Fruit fly (Drosophila melanogaster): ENCODE results near the gene CG5112.

Gene CG5112

DNA sequence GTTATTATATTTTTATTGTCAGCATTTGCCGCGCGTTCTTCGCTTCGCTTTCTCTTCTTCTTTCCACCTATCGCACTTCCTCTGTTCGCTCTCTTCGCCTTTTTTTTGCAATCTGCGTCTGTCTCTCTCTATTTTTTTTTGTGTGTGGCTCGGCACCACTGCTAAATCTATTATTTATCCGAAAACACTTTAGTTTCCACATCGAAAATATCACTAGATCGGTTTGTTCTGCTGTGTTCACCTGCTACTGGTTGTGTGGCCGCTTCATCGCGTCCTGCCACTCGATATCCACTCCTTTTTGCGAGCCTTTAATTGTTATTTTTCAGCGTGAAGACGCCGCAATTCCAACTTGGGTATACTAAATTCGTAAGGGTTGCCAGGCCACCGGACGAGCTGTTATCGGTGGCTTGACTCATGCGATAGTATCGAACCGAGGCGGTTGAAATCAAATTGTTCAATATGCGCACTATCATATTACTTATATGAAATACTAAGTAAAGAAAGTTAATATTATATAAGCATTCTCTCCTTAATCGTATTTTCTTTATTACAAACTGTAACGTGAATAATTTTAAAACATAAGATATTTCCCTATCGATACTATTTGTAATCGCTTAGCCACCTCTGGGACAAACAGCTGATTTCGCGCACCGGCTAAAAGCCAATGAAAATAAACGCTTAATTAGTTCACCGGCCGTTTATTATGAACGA is 8.6 kb upstream of the CG5112 start, which contains the start of the genes XNP, CG42488 and CG5116:
Gene XNP, minus strand, starts transcription at position 372 of the 711 bp plus-strand sequence.
Gene CG42488, plus strand, starts transcription at position 636 of the 711 bp plus-strand sequence.
Gene CG5116, plus strand, starts transcription at position 636 of the 711 bp plus-strand sequence.
- TF ChIP-seq Mnt (GFP tag; optimal IDR thresholded peaks at IDR 0.05) (peak; percentile 81), CG1620 (GFP tag; optimal IDR thresholded peaks at IDR 0.05) (peak; percentile 78), CG5204 (GFP tag; optimal IDR thresholded peaks at IDR 0.05) (no peak), pad (GFP tag; optimal IDR thresholded peaks at IDR 0.05) (peak; percentile 61), CG12768 (GFP tag; optimal IDR thresholded peaks at IDR 0.05) (peak; percentile 51), bab1 (GFP tag; optimal IDR thresholded peaks at IDR 0.05) (peak; percentile 81), CG14711 (tag; optimal IDR thresholded peaks at IDR 0.05) (peak; percentile 99), kay (GFP tag; ENCODE audit: borderline replicate concordance) (no peak), ovo (GFP tag; optimal IDR thresholded peaks at IDR 0.05) (peak; percentile 70), CG11617 (GFP tag; optimal IDR thresholded peaks at IDR 0.05) (peak; percentile 82), Crg-1 (GFP tag; optimal IDR thresholded peaks at IDR 0.05) (peak; percentile 65), Clk (GFP tag; optimal IDR thresholded peaks at IDR 0.05) (peak; percentile 33), CG7045 (GFP tag; optimal IDR thresholded peaks at IDR 0.05) (peak; percentile 42), CG33017 (tag; optimal IDR thresholded peaks at IDR 0.05) (peak; percentile 15), cnc (optimal IDR thresholded peaks at IDR 0.05) (no peak), cic (GFP tag; optimal IDR thresholded peaks at IDR 0.05) (peak; percentile 24), Hr96 (GFP tag; optimal IDR thresholded peaks at IDR 0.05) (no peak), CG7101 (tag; optimal IDR thresholded peaks at IDR 0.05) (peak; percentile 67), toe (GFP tag; optimal IDR thresholded peaks at IDR 0.05) (no peak), tj (GFP tag; optimal IDR thresholded peaks at IDR 0.05) (peak; percentile 77)

DNA sequence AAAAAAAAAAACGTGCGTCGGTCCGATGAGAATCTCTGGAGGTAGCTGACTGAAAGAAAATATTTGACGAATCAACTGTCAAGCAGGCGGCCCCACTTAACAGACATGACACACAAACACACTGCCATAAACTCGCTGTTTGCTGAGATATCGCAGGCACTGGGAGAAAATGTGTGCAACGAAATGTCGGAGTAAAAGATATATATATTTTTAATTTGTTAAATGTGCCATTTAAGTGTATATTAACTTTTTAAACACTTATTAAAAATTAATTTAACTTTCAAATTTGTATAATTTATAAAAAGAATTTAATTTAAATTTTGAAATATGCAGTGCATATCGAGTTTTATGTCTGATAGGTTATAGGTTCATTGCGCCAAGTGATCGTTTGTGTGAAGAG is 2.1 kb upstream of the CG5112 start:
- peak; percentile 41 for TF ChIP-seq CG12768 (GFP tag; optimal IDR thresholded peaks at IDR 0.05)
- no peak for TF ChIP-seq CG1620 (GFP tag; optimal IDR thresholded peaks at IDR 0.05)
- no peak for TF ChIP-seq CG5204 (GFP tag; optimal IDR thresholded peaks at IDR 0.05)
- no peak for TF ChIP-seq pad (GFP tag; optimal IDR thresholded peaks at IDR 0.05)
- no peak for TF ChIP-seq Clk (GFP tag; optimal IDR thresholded peaks at IDR 0.05)
- peak; percentile 59 for TF ChIP-seq CG14711 (tag; optimal IDR thresholded peaks at IDR 0.05)
- TF ChIP-seq CG33017 (tag; optimal IDR thresholded peaks at IDR 0.05), result peak; percentile 67
- peak; percentile 62 for TF ChIP-seq cic (GFP tag; optimal IDR thresholded peaks at IDR 0.05)
- TF ChIP-seq ovo (GFP tag; optimal IDR thresholded peaks at IDR 0.05), result no peak
- no peak for TF ChIP-seq toe (GFP tag; optimal IDR thresholded peaks at IDR 0.05)
- TF ChIP-seq CG7045 (GFP tag; optimal IDR thresholded peaks at IDR 0.05), result peak; percentile 51
- peak; percentile 49 for TF ChIP-seq CG7101 (tag; optimal IDR thresholded peaks at IDR 0.05)
- TF ChIP-seq Hr96 (GFP tag; optimal IDR thresholded peaks at IDR 0.05), result no peak
- TF ChIP-seq Crg-1 (GFP tag; optimal IDR thresholded peaks at IDR 0.05), result no peak
- TF ChIP-seq kay (GFP tag; ENCODE audit: borderline replicate concordance), result no peak
- no peak for TF ChIP-seq cnc (optimal IDR thresholded peaks at IDR 0.05)
- peak; percentile 23 for TF ChIP-seq Mnt (GFP tag; optimal IDR thresholded peaks at IDR 0.05)
- no peak for TF ChIP-seq tj (GFP tag; optimal IDR thresholded peaks at IDR 0.05)
- TF ChIP-seq bab1 (GFP tag; optimal IDR thresholded peaks at IDR 0.05), result peak; percentile 51
- TF ChIP-seq CG11617 (GFP tag; optimal IDR thresholded peaks at IDR 0.05), result no peak

- TF ChIP-seq ovo (GFP tag; optimal IDR thresholded peaks at IDR 0.05) (no peak), cnc (optimal IDR thresholded peaks at IDR 0.05) (no peak), toe (GFP tag; optimal IDR thresholded peaks at IDR 0.05) (no peak), CG7045 (GFP tag; optimal IDR thresholded peaks at IDR 0.05) (peak; percentile 14), CG1620 (GFP tag; optimal IDR thresholded peaks at IDR 0.05) (no peak), CG12768 (GFP tag; optimal IDR thresholded peaks at IDR 0.05) (no peak), CG33017 (tag; optimal IDR thresholded peaks at IDR 0.05) (peak; percentile 3)
These were observed 1.6 kb upstream of the CG5112 start for dm6 chr3R:25489685-25490084.

dm6 chr3R:25490375-25490774 is 885 bp upstream of the CG5112 start:
- TF ChIP-seq CG5204 (GFP tag; optimal IDR thresholded peaks at IDR 0.05) (peak; percentile 17), cnc (optimal IDR thresholded peaks at IDR 0.05) (peak in 1 of 2 experiments; percentile 20), toe (GFP tag; optimal IDR thresholded peaks at IDR 0.05) (peak; percentile 16), CG11617 (GFP tag; optimal IDR thresholded peaks at IDR 0.05) (no peak), kay (GFP tag; ENCODE audit: borderline replicate concordance) (peak; percentile 98)

DNA sequence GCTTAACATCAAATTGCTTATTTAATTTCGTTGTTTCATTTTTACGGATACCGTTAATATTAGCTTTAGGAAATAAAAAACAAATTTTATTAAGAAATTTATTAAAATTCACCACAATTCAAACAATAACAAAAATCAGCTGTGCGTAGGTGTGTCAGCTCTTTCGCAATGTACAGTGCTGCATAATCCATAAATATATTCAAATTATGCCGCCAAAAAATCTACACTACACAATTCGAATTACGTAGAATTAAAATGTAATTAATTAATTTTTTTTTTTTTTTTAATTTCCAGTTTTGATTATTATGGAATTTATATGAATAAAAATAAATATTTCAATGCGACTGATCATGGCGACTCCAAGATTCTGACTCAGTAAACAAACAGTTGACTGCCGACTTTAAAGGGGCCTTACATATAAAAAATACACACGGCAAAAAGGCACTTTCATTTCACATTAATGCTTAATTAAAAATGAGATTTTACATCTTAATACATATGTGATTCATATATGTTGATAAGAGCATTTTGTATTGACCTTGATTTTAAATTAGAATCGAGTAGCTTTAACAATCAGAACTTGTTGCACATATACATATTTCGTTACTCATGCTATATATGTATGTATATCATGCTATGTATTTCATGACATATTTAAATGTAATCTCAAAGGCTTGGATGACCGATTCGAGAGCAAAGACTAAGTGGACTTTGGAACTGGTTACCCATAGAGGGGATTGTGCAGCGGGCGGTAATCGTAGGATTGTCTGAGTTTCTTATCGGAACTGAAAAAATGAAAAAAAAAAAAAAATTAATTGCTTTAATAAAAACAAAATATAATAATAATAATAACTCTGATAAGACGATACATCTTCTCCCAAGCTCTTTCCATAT is 2.3 kb downstream of the CG5112 start:
- TF ChIP-seq bab1 (GFP tag; optimal IDR thresholded peaks at IDR 0.05), result peak; percentile 15
- TF ChIP-seq cnc (optimal IDR thresholded peaks at IDR 0.05), result no peak
- peak; percentile 58 for TF ChIP-seq CG14711 (tag; optimal IDR thresholded peaks at IDR 0.05)
- TF ChIP-seq CG12768 (GFP tag; optimal IDR thresholded peaks at IDR 0.05), result peak; percentile 25
- peak; percentile 1 for TF ChIP-seq toe (GFP tag; optimal IDR thresholded peaks at IDR 0.05)
- peak; percentile 81 for TF ChIP-seq tj (GFP tag; optimal IDR thresholded peaks at IDR 0.05)
- peak; percentile 98 for TF ChIP-seq kay (GFP tag; ENCODE audit: borderline replicate concordance)
- peak; percentile 26 for TF ChIP-seq CG7101 (tag; optimal IDR thresholded peaks at IDR 0.05)
- peak; percentile 5 for TF ChIP-seq pad (GFP tag; optimal IDR thresholded peaks at IDR 0.05)
- TF ChIP-seq Crg-1 (GFP tag; optimal IDR thresholded peaks at IDR 0.05), result peak; percentile 34
- no peak for TF ChIP-seq CG33017 (tag; optimal IDR thresholded peaks at IDR 0.05)
- TF ChIP-seq ovo (GFP tag; optimal IDR thresholded peaks at IDR 0.05), result no peak
